Worm (Caenorhabditis elegans) whole organism, L3 larva: ENCODE data around the gene msd-2.

Source experiments
- ceh-16 ChIP-seq: sonication (generic microtip); optimal IDR thresholded peaks from 2 replicates; lab custom pipeline; 2017; ENCODE audit warnings: missing biosample characterization, missing genetic modification characterization
- ceh-28 ChIP-seq: fragments of 150-350 bp; optimal IDR thresholded peaks from 2 replicates; lab custom pipeline; 2014; ENCODE audit warnings: missing biosample characterization, missing genetic modification reagents, missing genetic modification characterization
- ceh-82 ChIP-seq: fragments of 150-350 bp; optimal IDR thresholded peaks from 2 replicates; lab custom pipeline; 2014; ENCODE audit warnings: missing biosample characterization, missing genetic modification characterization
- ceh-9 ChIP-seq: sonication (generic microtip); optimal IDR thresholded peaks from 2 replicates; lab custom pipeline; 2018; ENCODE audit warnings: missing biosample characterization, missing genetic modification characterization
- daf-12 ChIP-seq: fragments of 150-350 bp; optimal IDR thresholded peaks from 2 replicates; lab custom pipeline; 2014; ENCODE audit warnings: missing biosample characterization, missing genetic modification reagents, missing genetic modification characterization
- egl-27 ChIP-seq: sonication (generic microtip); optimal IDR thresholded peaks from 4 replicates; lab custom pipeline; 2017; ENCODE audit warnings: missing biosample characterization, missing genetic modification reagents, missing genetic modification characterization
- egl-5 ChIP-seq: fragments of 150-350 bp; optimal IDR thresholded peaks from 2 replicates; lab custom pipeline; 2017; ENCODE audit warnings: missing biosample characterization, missing genetic modification reagents, missing genetic modification characterization, inconsistent platforms
- elt-2 ChIP-seq: sonication (generic microtip); optimal IDR thresholded peaks from 2 replicates; lab custom pipeline; 2016; ENCODE audit warnings: missing genetic modification reagents, mild to moderate bottlenecking, missing genetic modification characterization, missing compliant biosample characterization
- elt-3 ChIP-seq, 3 experiments: fragments of 150-350 bp in 1 of 3; sonication (generic microtip) in 2 of 3; optimal IDR thresholded peaks; 2 replicates in 2 of 3; 4 replicates in 1 of 3; lab custom pipeline; 2014 to 2017; ENCODE audit warnings: missing biosample characterization in 3 of 3, missing genetic modification characterization in 3 of 3
- eor-1 ChIP-seq, 2 experiments: fragments of 150-350 bp; optimal IDR thresholded peaks; 2 replicates each; lab custom pipeline; 2014 to 2018; ENCODE audit warnings: missing biosample characterization in 2 of 2, missing genetic modification characterization in 2 of 2
- fkh-10 ChIP-seq: sonication (generic microtip); optimal IDR thresholded peaks from 2 replicates; lab custom pipeline; 2017; ENCODE audit warnings: missing biosample characterization, missing genetic modification reagents, missing genetic modification characterization
- fkh-2 ChIP-seq: fragments of 150-350 bp; optimal IDR thresholded peaks from 2 replicates; lab custom pipeline; 2014; ENCODE audit warnings: missing biosample characterization, missing genetic modification reagents, missing genetic modification characterization
- fos-1 ChIP-seq: fragments of 150-350 bp; optimal IDR thresholded peaks from 2 replicates; lab custom pipeline; 2014; ENCODE audit warnings: missing biosample characterization, missing genetic modification characterization
- hmg-11 ChIP-seq: sonication (generic microtip); optimal IDR thresholded peaks from 2 replicates; lab custom pipeline; 2016; ENCODE audit warnings: missing genetic modification characterization, missing compliant biosample characterization
- jun-1 ChIP-seq: fragments of 150-350 bp; optimal IDR thresholded peaks from 2 replicates; lab custom pipeline; 2014; ENCODE audit warnings: missing biosample characterization, missing genetic modification reagents, missing genetic modification characterization
- lin-39 ChIP-seq: fragments of 150-350 bp; optimal IDR thresholded peaks from 2 replicates; lab custom pipeline; 2018; ENCODE audit warnings: missing biosample characterization, missing genetic modification reagents, missing genetic modification characterization
- lsy-12 ChIP-seq: sonication (generic microtip); optimal IDR thresholded peaks from 2 replicates; lab custom pipeline; 2016; ENCODE audit warnings: mild to moderate bottlenecking, missing genetic modification characterization, missing compliant biosample characterization
- mdl-1 ChIP-seq: fragments of 150-350 bp; optimal IDR thresholded peaks from 2 replicates; lab custom pipeline; 2014; ENCODE audit warnings: missing biosample characterization, missing genetic modification characterization
- mml-1 ChIP-seq: fragments of 150-350 bp; sonication (generic microtip); optimal IDR thresholded peaks from 3 replicates; lab custom pipeline; 2014; ENCODE audit warnings: missing biosample characterization, missing genetic modification characterization
- nfya-1 ChIP-seq: sonication (generic microtip); optimal IDR thresholded peaks from 2 replicates; lab custom pipeline; 2017; ENCODE audit warnings: missing genetic modification characterization, mild to moderate bottlenecking, missing compliant biosample characterization, antibody characterized with exemption, moderate library complexity; ENCODE audit not compliant: insufficient read depth
- nhr-11 ChIP-seq: fragments of 150-350 bp; optimal IDR thresholded peaks from 2 replicates; lab custom pipeline; 2014; ENCODE audit warnings: missing biosample characterization, missing genetic modification characterization
- nhr-12 ChIP-seq: fragments of 150-350 bp; optimal IDR thresholded peaks from 2 replicates; lab custom pipeline; 2014; ENCODE audit warnings: missing biosample characterization, missing genetic modification characterization
- nhr-23 ChIP-seq: fragments of 150-350 bp; optimal IDR thresholded peaks from 2 replicates; lab custom pipeline; 2014; ENCODE audit warnings: missing biosample characterization, missing genetic modification reagents, missing genetic modification characterization
- nhr-237 ChIP-seq: fragments of 150-350 bp; optimal IDR thresholded peaks from 2 replicates; lab custom pipeline; 2014; ENCODE audit warnings: missing biosample characterization, missing genetic modification characterization
- nhr-25 ChIP-seq: sonication (generic microtip); optimal IDR thresholded peaks from 2 replicates; lab custom pipeline; 2017; ENCODE audit warnings: missing biosample characterization, missing genetic modification characterization
- nhr-28 ChIP-seq: fragments of 150-350 bp; optimal IDR thresholded peaks from 2 replicates; lab custom pipeline; 2014; ENCODE audit warnings: missing biosample characterization, missing genetic modification characterization
- nhr-43 ChIP-seq: sonication (generic microtip); optimal IDR thresholded peaks from 2 replicates; lab custom pipeline; 2016; ENCODE audit warnings: mild to moderate bottlenecking, missing genetic modification characterization, missing compliant biosample characterization; ENCODE audit not compliant: poor library complexity, severe bottlenecking
- nhr-67 ChIP-seq: fragments of 150-350 bp; optimal IDR thresholded peaks from 2 replicates; lab custom pipeline; 2014; ENCODE audit warnings: missing biosample characterization, missing genetic modification characterization
- nhr-77 ChIP-seq: fragments of 150-350 bp; optimal IDR thresholded peaks from 2 replicates; lab custom pipeline; 2014; ENCODE audit warnings: missing biosample characterization, missing genetic modification characterization
- pha-4 ChIP-seq: fragments of 150-350 bp; optimal IDR thresholded peaks from 2 replicates; lab custom pipeline; 2014; ENCODE audit warnings: missing biosample characterization, missing genetic modification reagents, missing genetic modification characterization
- pqm-1 ChIP-seq: fragments of 150-350 bp; optimal IDR thresholded peaks from 2 replicates; lab custom pipeline; 2017; ENCODE audit warnings: missing biosample characterization, missing genetic modification characterization, inconsistent platforms
- snpc-4 ChIP-seq: fragments of 150-350 bp; optimal IDR thresholded peaks from 2 replicates; lab custom pipeline; 2014; ENCODE audit warnings: missing biosample characterization, missing genetic modification characterization
- tbx-2 ChIP-seq: sonication (generic microtip); optimal IDR thresholded peaks from 2 replicates; lab custom pipeline; 2016; ENCODE audit warnings: mild to moderate bottlenecking, missing genetic modification characterization, missing compliant biosample characterization
- unc-39 ChIP-seq: sonication (generic microtip); optimal IDR thresholded peaks from 4 replicates; lab custom pipeline; 2017; ENCODE audit warnings: missing biosample characterization, missing genetic modification characterization
- zag-1 ChIP-seq: fragments of 150-350 bp; optimal IDR thresholded peaks from 2 replicates; lab custom pipeline; 2014; ENCODE audit warnings: missing biosample characterization, missing genetic modification characterization
- ztf-11 ChIP-seq: fragments of 150-350 bp; optimal IDR thresholded peaks from 2 replicates; lab custom pipeline; 2014; ENCODE audit warnings: missing biosample characterization, missing genetic modification characterization

The msd-2 gene

DNA sequence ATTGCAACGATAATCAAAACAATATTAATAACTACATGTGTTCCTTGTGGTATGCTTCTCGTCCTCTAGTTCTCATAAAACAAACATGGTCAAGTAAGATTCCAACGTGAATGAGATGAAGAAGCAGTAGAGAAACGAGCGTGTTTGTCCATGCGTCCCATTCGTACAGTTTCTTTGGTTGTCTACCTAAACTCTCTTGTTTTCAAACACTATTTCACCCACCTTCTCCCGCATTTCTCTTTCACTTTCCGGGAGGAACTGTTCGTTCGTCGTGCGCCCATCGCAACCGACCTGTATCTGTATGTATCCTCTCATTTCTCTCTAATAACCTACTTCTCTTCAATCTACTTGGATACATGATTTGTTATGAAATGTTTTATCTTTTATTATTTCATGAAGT lies 21.1 kb upstream of the msd-2 start:
- TF ChIP-seq pha-4 (tag; lab: Kevin White, UChicago) (peak; percentile 63), tbx-2 (tag; lab: Kevin White, UChicago) (no peak), hmg-11 (tag; lab: Kevin White, UChicago) (peak; percentile 22), snpc-4 (no peak), nhr-25 (tag; lab: Kevin White, UChicago) (peak; percentile 78), pqm-1 (tag; lab: Kevin White, UChicago) (no peak), nhr-23 (peak; percentile 91), nhr-43 (tag; lab: Kevin White, UChicago) (peak; percentile 41), ceh-82 (tag; lab: Kevin White, UChicago) (no peak)
- TF ChIP-seq, all 47 proteins: peak for 5

DNA sequence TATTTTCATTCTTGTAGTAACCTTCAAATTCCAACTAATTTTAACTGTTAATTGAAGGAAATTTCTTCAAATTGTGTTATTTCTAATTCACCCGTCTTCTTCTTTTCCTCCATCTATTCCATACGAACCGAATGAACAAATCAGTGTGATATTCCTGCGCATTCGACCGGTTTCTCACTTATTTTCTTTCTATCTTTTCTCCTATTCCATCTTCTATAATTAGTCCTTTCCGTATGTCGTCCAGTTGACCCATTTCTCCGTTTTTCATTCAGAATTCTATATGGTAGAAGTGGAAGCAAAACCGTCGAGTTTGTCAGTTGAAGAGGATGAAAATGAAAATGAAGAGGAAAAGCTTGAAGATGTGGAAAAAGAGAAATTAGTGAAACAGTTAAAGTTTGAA lies 19.3 kb upstream of the msd-2 start, which contains the start of gene magu-4:
Gene magu-4 (plus strand): TSS at position 218 of the 400 bp plus-strand sequence.
- TF ChIP-seq nhr-23 (peak; percentile 61), ceh-9 (no peak), pqm-1 (tag; lab: Kevin White, UChicago) (no peak), nhr-12 (tag; lab: Kevin White, UChicago) (no peak), ztf-11 (no peak), daf-12 (tag; lab: Kevin White, UChicago) (no peak)

DNA sequence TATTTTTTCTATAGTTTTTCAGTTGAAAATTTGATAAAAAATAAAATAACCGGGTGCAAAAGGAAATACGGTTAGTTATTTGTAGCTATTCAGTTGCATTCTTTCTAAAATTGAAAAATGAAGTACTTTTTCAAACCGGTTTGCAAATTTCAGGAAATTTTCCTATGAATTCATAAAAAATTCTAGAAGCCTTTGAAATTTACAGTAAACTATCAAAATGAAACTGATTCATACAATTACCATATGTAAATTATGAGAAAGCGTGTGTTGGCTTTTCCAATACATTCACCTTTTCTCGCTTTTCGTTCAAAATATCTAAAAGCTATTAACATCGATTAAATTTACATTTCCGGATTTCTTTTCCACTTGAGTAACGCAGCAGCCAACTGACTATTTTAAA lies 11.9 kb upstream of the msd-2 start, which contains the start of gene ent-7:
Gene ent-7 (plus strand): TSS at position 301 of the 400 bp plus-strand sequence.
- TF ChIP-seq lsy-12 (no peak), nhr-43 (tag; lab: Kevin White, UChicago) (no peak), egl-5 (tag; lab: Kevin White, UChicago) (no peak), nfya-1 (tag; lab: Kevin White, UChicago) (no peak), fos-1 (tag; lab: Kevin White, UChicago) (no peak), pqm-1 (tag; lab: Kevin White, UChicago) (no peak), nhr-28 (no peak), nhr-237 (tag; lab: Kevin White, UChicago) (no peak), ceh-82 (tag; lab: Kevin White, UChicago) (no peak), jun-1 (tag; lab: Kevin White, UChicago) (no peak), fkh-10 (no peak), nhr-25 (tag; lab: Kevin White, UChicago) (no peak), unc-39 (tag; lab: Kevin White, UChicago) (no peak), ztf-11 (no peak), elt-3 (tag; optimal IDR thresholded peaks at IDR 0.05; lab: Kevin White, UChicago) (no peak), fkh-2 (tag; lab: Kevin White, UChicago) (no peak)

DNA sequence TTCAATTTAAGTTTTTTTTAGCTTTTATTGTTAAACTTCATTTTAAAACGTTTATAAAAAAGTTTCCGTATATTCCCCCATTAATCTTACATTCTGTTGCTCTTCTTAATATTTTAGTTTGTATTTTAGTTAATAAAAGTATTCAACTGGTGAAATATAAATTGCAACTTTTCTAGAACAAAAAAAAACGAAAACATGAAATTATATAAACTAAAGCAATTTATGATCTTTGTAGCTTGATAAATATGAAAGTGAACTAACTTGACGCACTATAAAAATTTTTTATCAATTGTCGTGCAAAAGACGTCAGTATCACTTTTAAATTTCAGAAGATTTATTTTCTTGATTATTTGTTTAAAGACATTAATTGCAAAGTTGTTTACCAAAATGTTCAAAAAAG lies 11.2 kb upstream of the msd-2 start, which contains the start of gene F44D12.2:
Gene F44D12.2 (minus strand): TSS at position 101 of the 400 bp plus-strand sequence.
- no peak for TF ChIP-seq mml-1 (tag; lab: Kevin White, UChicago)
- TF ChIP-seq snpc-4, result no peak
- TF ChIP-seq nhr-43 (tag; lab: Kevin White, UChicago), result no peak
- TF ChIP-seq lin-39, result no peak
- TF ChIP-seq pqm-1 (tag; lab: Kevin White, UChicago), result peak; percentile 1
- no peak for TF ChIP-seq nfya-1 (tag; lab: Kevin White, UChicago)
- TF ChIP-seq pha-4 (tag; lab: Kevin White, UChicago), result peak; percentile 22

DNA sequence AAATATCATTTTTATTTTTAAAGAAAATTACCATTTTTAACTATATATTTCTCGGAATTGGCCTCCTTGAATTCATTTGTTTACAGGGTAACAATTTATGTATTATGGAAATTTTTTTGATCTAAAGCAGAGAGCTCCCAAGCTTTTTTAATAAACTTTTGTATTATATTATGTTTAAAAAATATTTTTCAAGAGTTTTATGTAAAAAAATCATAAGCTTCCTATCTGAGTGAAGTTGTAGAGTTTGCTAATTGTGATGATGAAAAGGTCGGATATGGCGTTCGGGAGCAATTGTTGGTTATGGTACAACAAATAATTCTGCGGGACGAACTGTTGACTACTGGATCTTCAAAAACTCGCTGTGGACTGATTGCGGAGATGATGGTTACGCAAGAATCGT lies 7.6 kb upstream of the msd-2 start, which contains the start of gene F44D12.19:
Gene F44D12.19 (plus strand): TSS at position 301 of the 400 bp plus-strand sequence.
- TF ChIP-seq nhr-11 (tag; lab: Kevin White, UChicago), result no peak
- TF ChIP-seq, all 47 proteins: peak for 0

DNA sequence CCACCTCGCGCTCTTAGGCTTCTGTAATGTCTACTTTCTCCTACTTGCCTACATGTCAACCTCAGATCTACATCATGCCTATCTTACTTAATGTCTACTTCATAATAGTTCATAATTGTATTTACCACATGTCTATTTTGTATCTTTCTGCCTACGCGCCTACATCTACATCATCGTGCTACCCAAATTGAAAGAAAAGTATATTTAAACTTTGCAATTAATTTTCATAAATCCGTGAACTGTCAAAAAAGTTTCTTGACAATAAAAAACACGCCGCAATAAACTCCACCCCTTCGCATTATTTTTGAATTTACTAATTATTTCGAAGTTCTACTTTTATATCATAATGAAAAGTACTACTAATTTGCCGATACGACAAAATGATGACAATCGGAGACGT lies 5.9 kb upstream of the msd-2 start, which contains the start of gene F44D12.8:
Gene F44D12.8 (plus strand): TSS at position 301 of the 400 bp plus-strand sequence.
- TF ChIP-seq nfya-1 (tag; lab: Kevin White, UChicago) (no peak), ceh-28 (tag; lab: Kevin White, UChicago) (no peak), nhr-67 (no peak), eor-1 (tag; optimal IDR thresholded peaks at IDR 0.05; lab: Kevin White, UChicago) (no peak), ztf-11 (no peak), pha-4 (tag; lab: Kevin White, UChicago) (no peak), nhr-11 (tag; lab: Kevin White, UChicago) (no peak), lin-39 (no peak), fkh-2 (tag; lab: Kevin White, UChicago) (no peak), nhr-12 (tag; lab: Kevin White, UChicago) (no peak), zag-1 (no peak), mdl-1 (tag; lab: Kevin White, UChicago) (no peak), nhr-28 (no peak), egl-27 (tag; lab: Kevin White, UChicago) (no peak), daf-12 (tag; lab: Kevin White, UChicago) (no peak), snpc-4 (no peak), elt-2 (tag; lab: Kevin White, UChicago) (no peak), elt-3 (tag; optimal IDR thresholded peaks at IDR 0.05; lab: Kevin White, UChicago) (no peak), ceh-16 (tag; lab: Kevin White, UChicago) (no peak), nhr-77 (tag; lab: Kevin White, UChicago) (no peak)
